Worm (Caenorhabditis elegans) whole organism, L3 larva: ENCODE measurements around the gene T24E12.10.
A peak's percentile ranks its signal among the peaks of the same experiment; 100 is the strongest.

Source experiments
- ama-1 ChIP-seq: fragments of 150-350 bp; optimal IDR thresholded peaks from 2 replicates; lab custom pipeline; 2018
- ceh-16 ChIP-seq: sonication (generic microtip); optimal IDR thresholded peaks from 2 replicates; lab custom pipeline; 2017; ENCODE audit warnings: missing biosample characterization, missing genetic modification characterization
- ceh-82 ChIP-seq: fragments of 150-350 bp; optimal IDR thresholded peaks from 2 replicates; lab custom pipeline; 2014; ENCODE audit warnings: missing biosample characterization, missing genetic modification characterization
- egl-5 ChIP-seq: fragments of 150-350 bp; optimal IDR thresholded peaks from 2 replicates; lab custom pipeline; 2017; ENCODE audit warnings: missing biosample characterization, missing genetic modification reagents, missing genetic modification characterization, inconsistent platforms
- fkh-2 ChIP-seq: fragments of 150-350 bp; optimal IDR thresholded peaks from 2 replicates; lab custom pipeline; 2014; ENCODE audit warnings: missing biosample characterization, missing genetic modification reagents, missing genetic modification characterization
- jun-1 ChIP-seq: fragments of 150-350 bp; optimal IDR thresholded peaks from 2 replicates; lab custom pipeline; 2014; ENCODE audit warnings: missing biosample characterization, missing genetic modification reagents, missing genetic modification characterization
- lin-39 ChIP-seq: fragments of 150-350 bp; optimal IDR thresholded peaks from 2 replicates; lab custom pipeline; 2018; ENCODE audit warnings: missing biosample characterization, missing genetic modification reagents, missing genetic modification characterization
- lsy-12 ChIP-seq: sonication (generic microtip); optimal IDR thresholded peaks from 2 replicates; lab custom pipeline; 2016; ENCODE audit warnings: mild to moderate bottlenecking, missing genetic modification characterization, missing compliant biosample characterization
- mdl-1 ChIP-seq: fragments of 150-350 bp; optimal IDR thresholded peaks from 2 replicates; lab custom pipeline; 2014; ENCODE audit warnings: missing biosample characterization, missing genetic modification characterization
- mml-1 ChIP-seq: fragments of 150-350 bp; sonication (generic microtip); optimal IDR thresholded peaks from 3 replicates; lab custom pipeline; 2014; ENCODE audit warnings: missing biosample characterization, missing genetic modification characterization
- nhr-12 ChIP-seq: fragments of 150-350 bp; optimal IDR thresholded peaks from 2 replicates; lab custom pipeline; 2014; ENCODE audit warnings: missing biosample characterization, missing genetic modification characterization
- nhr-23 ChIP-seq: fragments of 150-350 bp; optimal IDR thresholded peaks from 2 replicates; lab custom pipeline; 2014; ENCODE audit warnings: missing biosample characterization, missing genetic modification reagents, missing genetic modification characterization
- nhr-237 ChIP-seq: fragments of 150-350 bp; optimal IDR thresholded peaks from 2 replicates; lab custom pipeline; 2014; ENCODE audit warnings: missing biosample characterization, missing genetic modification characterization
- nhr-25 ChIP-seq: sonication (generic microtip); optimal IDR thresholded peaks from 2 replicates; lab custom pipeline; 2017; ENCODE audit warnings: missing biosample characterization, missing genetic modification characterization
- nhr-28 ChIP-seq: fragments of 150-350 bp; optimal IDR thresholded peaks from 2 replicates; lab custom pipeline; 2014; ENCODE audit warnings: missing biosample characterization, missing genetic modification characterization
- nhr-43 ChIP-seq: sonication (generic microtip); optimal IDR thresholded peaks from 2 replicates; lab custom pipeline; 2016; ENCODE audit warnings: mild to moderate bottlenecking, missing genetic modification characterization, missing compliant biosample characterization; ENCODE audit not compliant: poor library complexity, severe bottlenecking
- nhr-76 ChIP-seq: fragments of 150-350 bp; sonication (generic microtip); optimal IDR thresholded peaks from 5 replicates; lab custom pipeline; 2014; ENCODE audit warnings: missing biosample characterization, missing genetic modification characterization
- nhr-77 ChIP-seq: fragments of 150-350 bp; optimal IDR thresholded peaks from 2 replicates; lab custom pipeline; 2014; ENCODE audit warnings: missing biosample characterization, missing genetic modification characterization
- skn-1 ChIP-seq: fragments of 150-350 bp; optimal IDR thresholded peaks from 2 replicates; lab custom pipeline; 2014; ENCODE audit warnings: missing biosample characterization, missing genetic modification characterization
- tbx-2 ChIP-seq: sonication (generic microtip); optimal IDR thresholded peaks from 2 replicates; lab custom pipeline; 2016; ENCODE audit warnings: mild to moderate bottlenecking, missing genetic modification characterization, missing compliant biosample characterization
- unc-39 ChIP-seq: sonication (generic microtip); optimal IDR thresholded peaks from 4 replicates; lab custom pipeline; 2017; ENCODE audit warnings: missing biosample characterization, missing genetic modification characterization
- unc-62 ChIP-seq: fragments of 150-350 bp; sonication (generic microtip); optimal IDR thresholded peaks from 4 replicates; lab custom pipeline; 2014; ENCODE audit warnings: missing biosample characterization, missing genetic modification reagents, missing genetic modification characterization
- zag-1 ChIP-seq: fragments of 150-350 bp; optimal IDR thresholded peaks from 2 replicates; lab custom pipeline; 2014; ENCODE audit warnings: missing biosample characterization, missing genetic modification characterization
- ztf-4 ChIP-seq: fragments of 150-350 bp; optimal IDR thresholded peaks from 2 replicates; lab custom pipeline; 2014; ENCODE audit warnings: missing biosample characterization, missing genetic modification characterization

The T24E12.10 gene

DNA sequence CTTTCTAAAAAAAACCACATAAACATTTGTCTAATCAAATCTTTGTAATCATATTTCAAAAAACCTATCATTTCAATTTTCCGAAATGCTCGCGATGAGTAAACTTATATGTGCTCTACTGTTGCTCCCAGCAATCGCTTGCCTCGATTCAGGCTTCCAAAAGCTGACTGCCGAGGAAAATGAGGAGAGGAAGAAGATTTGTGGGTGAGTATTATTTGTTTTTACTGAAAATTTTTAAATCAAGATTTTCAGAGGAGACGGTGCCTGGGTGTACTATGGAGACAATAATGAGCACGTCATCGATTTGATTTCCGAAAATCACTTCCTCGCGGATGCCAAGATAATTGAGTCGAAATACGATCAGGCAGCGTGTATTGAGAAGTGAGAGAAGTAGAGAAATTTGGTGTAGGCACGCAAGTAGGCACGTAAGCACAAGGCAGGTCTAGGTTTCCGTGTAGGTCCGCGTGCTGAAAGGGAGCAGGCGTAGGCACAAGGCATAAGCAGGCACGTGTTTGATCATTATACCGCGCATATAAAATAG lies 48.8 kb downstream of the T24E12.10 start, which contains the start of gene C46E10.1:
Gene C46E10.1 (plus strand): TSS at position 51 of the 541 bp plus-strand sequence.
- no peak for TF ChIP-seq egl-5
- no peak for TF ChIP-seq unc-62 (GFP tag; lab: Kevin White, UChicago)
- no peak for TF ChIP-seq ztf-4 (tag; lab: Kevin White, UChicago)
- no peak for TF ChIP-seq ama-1
- no peak for TF ChIP-seq nhr-77 (tag; lab: Kevin White, UChicago)
- no peak for TF ChIP-seq ceh-16
- TF ChIP-seq unc-39 (tag; lab: Kevin White, UChicago): no peak
- TF ChIP-seq ceh-82: no peak
- TF ChIP-seq nhr-28 (tag; lab: Kevin White, UChicago): no peak
- TF ChIP-seq nhr-237: no peak
- TF ChIP-seq tbx-2: no peak
- TF ChIP-seq fkh-2 (tag; lab: Kevin White, UChicago): no peak
- no peak for TF ChIP-seq skn-1 (tag; lab: Kevin White, UChicago)
- TF ChIP-seq nhr-12 (tag; lab: Kevin White, UChicago): no peak
- no peak for TF ChIP-seq lsy-12
- TF ChIP-seq lin-39: no peak
- no peak for TF ChIP-seq nhr-76 (tag; lab: Kevin White, UChicago)
- TF ChIP-seq zag-1 (tag; lab: Kevin White, UChicago): no peak
- no peak for TF ChIP-seq nhr-23 (tag; lab: Kevin White, UChicago)

DNA sequence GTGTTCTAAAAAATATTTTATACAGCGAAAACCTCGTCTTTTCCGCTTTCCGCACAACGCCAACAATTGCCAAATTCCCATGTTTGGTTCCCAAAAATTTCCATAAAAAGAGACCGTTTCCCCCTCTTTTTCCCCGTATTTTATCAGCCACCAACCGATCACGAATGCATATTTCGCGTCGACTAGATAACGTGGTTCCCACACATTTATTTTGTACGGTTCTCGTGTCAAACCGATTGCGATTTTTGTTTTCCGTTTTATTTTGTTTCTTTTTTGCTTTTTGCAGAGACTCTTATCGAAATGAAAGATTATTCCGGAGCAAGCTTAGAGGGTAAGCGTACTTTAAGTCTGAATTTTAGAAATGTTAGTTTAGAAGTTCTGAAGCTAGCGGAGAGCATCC lies 52.0 kb downstream of the T24E12.10 start, which contains the start of gene C46E10.3:
Gene C46E10.3 (plus strand): TSS at position 301 of the 400 bp plus-strand sequence.
- TF ChIP-seq unc-62 (GFP tag; lab: Kevin White, UChicago): no peak
- no peak for TF ChIP-seq nhr-43

ce11 chrII:3716961-3717360 lies 56.1 kb downstream of the T24E12.10 start, which contains the start of gene fbxc-52:
Gene fbxc-52 (plus strand): TSS chrII:3717261.
- TF ChIP-seq nhr-25 (tag; lab: Kevin White, UChicago) (peak; percentile 45), nhr-23 (tag; lab: Kevin White, UChicago) (no peak)

DNA sequence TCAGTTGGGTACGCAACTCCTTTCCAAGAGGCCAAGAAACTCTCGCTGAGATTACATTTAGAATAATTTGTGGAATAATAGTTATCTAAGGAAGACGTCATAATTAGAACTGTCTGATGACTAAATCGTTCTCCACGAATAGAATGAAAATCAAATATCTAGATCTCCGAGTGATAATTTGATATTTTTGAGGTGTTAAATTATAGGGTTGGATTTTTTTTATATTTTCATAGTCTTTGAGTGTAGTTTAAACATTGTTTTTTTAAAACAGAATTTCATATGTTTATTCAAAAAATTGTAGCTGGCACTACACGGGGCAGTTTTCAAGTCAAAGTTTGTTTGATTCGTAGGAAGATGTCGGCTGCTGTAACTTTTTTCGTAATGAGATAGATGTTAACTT lies 56.6 kb downstream of the T24E12.10 start, which contains the start of gene srh-99:
Gene srh-99 (minus strand): TSS at position 101 of the 400 bp plus-strand sequence.
- no peak for TF ChIP-seq mml-1 (tag; lab: Kevin White, UChicago)
- TF ChIP-seq ama-1: no peak
- TF ChIP-seq jun-1 (tag; lab: Kevin White, UChicago): no peak
- no peak for TF ChIP-seq mdl-1 (tag; lab: Kevin White, UChicago)
- TF ChIP-seq tbx-2: no peak
